Fruit fly (Drosophila melanogaster) whole organism, embryonic: Measurements from ENCODE around the gene CG5938.

ENCODE experiments used
- B-H1 ChIP-seq: fragments of 200-800 bp; sonication (Bioruptor generic); IDR thresholded peaks from 3 replicates; pipeline ENCODE4 v1.3.6; 2022; ENCODE audit warnings: missing biosample characterization, missing genetic modification characterization
- B-H2 ChIP-seq: fragments of 200-800 bp; sonication (Bioruptor generic); optimal IDR thresholded peaks from 2 replicates; lab custom pipeline; 2018; ENCODE audit warnings: missing biosample characterization, mild to moderate bottlenecking, missing genetic modification characterization
- Bdp1 ChIP-seq: fragments of 200-800 bp; sonication (Bioruptor generic); optimal IDR thresholded peaks from 3 replicates; lab custom pipeline; 2016; ENCODE audit warnings: missing biosample characterization, missing genetic modification characterization
- CG10431 ChIP-seq: fragments of 200-800 bp; sonication (Bioruptor generic); optimal IDR thresholded peaks from 3 replicates; lab custom pipeline; 2018; ENCODE audit warnings: missing biosample characterization, mild to moderate bottlenecking, missing genetic modification characterization
- CG10462 ChIP-seq: fragments of 200-800 bp; sonication (Bioruptor generic); optimal IDR thresholded peaks from 2 replicates; lab custom pipeline; 2016; ENCODE audit warnings: missing biosample characterization, missing genetic modification characterization
- CG10543 ChIP-seq: fragments of 200-800 bp; sonication (Bioruptor generic); optimal IDR thresholded peaks from 3 replicates; lab custom pipeline; 2017; ENCODE audit warnings: missing biosample characterization, mild to moderate bottlenecking, missing genetic modification characterization, moderate library complexity
- CG10565 ChIP-seq: fragments of 200-800 bp; sonication (Bioruptor generic); optimal IDR thresholded peaks from 3 replicates; lab custom pipeline; 2016; ENCODE audit warnings: missing biosample characterization, mild to moderate bottlenecking, missing genetic modification characterization
- CG12219 ChIP-seq: fragments of 200-800 bp; sonication (Bioruptor generic); optimal IDR thresholded peaks from 3 replicates; lab custom pipeline; 2018; ENCODE audit warnings: missing biosample characterization, mild to moderate bottlenecking, missing genetic modification characterization
- CG13424 ChIP-seq: fragments of 200-800 bp; sonication (Bioruptor generic); optimal IDR thresholded peaks from 2 replicates; lab custom pipeline; 2019; ENCODE audit warnings: missing biosample characterization, mild to moderate bottlenecking, missing genetic modification characterization, moderate library complexity
- CG16863 ChIP-seq: fragments of 200-800 bp; sonication (Bioruptor generic); optimal IDR thresholded peaks from 3 replicates; lab custom pipeline; 2016; ENCODE audit warnings: missing biosample characterization, missing genetic modification characterization
- CG1792 ChIP-seq: fragments of 200-800 bp; sonication (Bioruptor generic); optimal IDR thresholded peaks from 2 replicates; lab custom pipeline; 2016; ENCODE audit warnings: missing biosample characterization, missing genetic modification characterization
- CG18619 ChIP-seq: fragments of 200-800 bp; sonication (Bioruptor generic); optimal IDR thresholded peaks from 3 replicates; lab custom pipeline; 2017; ENCODE audit warnings: missing biosample characterization, mild to moderate bottlenecking, missing genetic modification characterization
- CG2120 ChIP-seq: fragments of 200-800 bp; sonication (Bioruptor generic); optimal IDR thresholded peaks from 3 replicates; lab custom pipeline; 2016; ENCODE audit warnings: missing biosample characterization, missing genetic modification characterization
- CG2678 ChIP-seq: fragments of 200-800 bp; sonication (Bioruptor generic); optimal IDR thresholded peaks from 3 replicates; lab custom pipeline; 2019; ENCODE audit warnings: missing biosample characterization, mild to moderate bottlenecking, missing genetic modification characterization, moderate library complexity
- CG4424 ChIP-seq: fragments of 200-800 bp; sonication (Bioruptor generic); optimal IDR thresholded peaks from 3 replicates; lab custom pipeline; 2016; ENCODE audit warnings: missing biosample characterization, missing genetic modification characterization
- CG5953 ChIP-seq: fragments of 200-800 bp; sonication (Bioruptor generic); IDR thresholded peaks from 2 replicates; pipeline ENCODE4 v1.3.6; 2022; ENCODE audit warnings: missing biosample characterization, missing genetic modification characterization
- CG6854 ChIP-seq: fragments of 200-800 bp; sonication (Bioruptor generic); optimal IDR thresholded peaks from 3 replicates; lab custom pipeline; 2017; ENCODE audit warnings: missing biosample characterization, mild to moderate bottlenecking, missing genetic modification characterization
- CTCF ChIP-seq: fragments of 200-800 bp; sonication (Bioruptor generic); optimal IDR thresholded peaks from 2 replicates; lab custom pipeline; 2017; ENCODE audit warnings: missing biosample characterization, mild to moderate bottlenecking, missing genetic modification characterization, moderate library complexity
- Camta ChIP-seq: fragments of 200-800 bp; sonication (Bioruptor generic); optimal IDR thresholded peaks from 2 replicates; lab custom pipeline; 2016; ENCODE audit warnings: missing biosample characterization, missing genetic modification characterization
- Chrac-16 ChIP-seq: fragments of 200-800 bp; sonication (Bioruptor generic); optimal IDR thresholded peaks from 3 replicates; lab custom pipeline; 2016; ENCODE audit warnings: missing biosample characterization, missing genetic modification characterization
- Dbx ChIP-seq: fragments of 200-800 bp; sonication (Bioruptor generic); IDR thresholded peaks from 3 replicates; pipeline ENCODE4 v1.3.6; 2022; ENCODE audit warnings: missing biosample characterization, missing genetic modification characterization
- Dip2 ChIP-seq: fragments of 200-800 bp; sonication (Bioruptor generic); IDR thresholded peaks from 2 replicates; pipeline ENCODE4 v1.3.6; 2022; ENCODE audit warnings: missing biosample characterization, missing genetic modification characterization
- Dp ChIP-seq: fragments of 200-800 bp; sonication (Bioruptor generic); optimal IDR thresholded peaks from 2 replicates; lab custom pipeline; 2018; ENCODE audit warnings: missing biosample characterization, mild to moderate bottlenecking, missing genetic modification characterization, moderate library complexity
- GATAe ChIP-seq: fragments of 200-800 bp; sonication (Bioruptor generic); conservative IDR thresholded peaks from 2 replicates; pipeline ENCODE4 v1.3.6; 2022; ENCODE audit warnings: missing biosample characterization, missing genetic modification characterization
- Gug ChIP-seq: fragments of 200-800 bp; sonication (Bioruptor generic); IDR thresholded peaks from 4 replicates; pipeline ENCODE4 v1.3.6; 2022; ENCODE audit warnings: missing biosample characterization, missing genetic modification characterization
- HHEX ChIP-seq: fragments of 200-800 bp; sonication (Bioruptor generic); optimal IDR thresholded peaks from 3 replicates; lab custom pipeline; 2017; ENCODE audit warnings: missing biosample characterization, mild to moderate bottlenecking, missing genetic modification characterization, missing genetic modification reagents
- Hr3 ChIP-seq: fragments of 200-800 bp; sonication (Bioruptor generic); optimal IDR thresholded peaks from 3 replicates; lab custom pipeline; 2016; ENCODE audit warnings: missing biosample characterization, missing genetic modification characterization
- Med ChIP-seq: fragments of 200-800 bp; sonication (Bioruptor generic); peaks from one replicate; lab custom pipeline; 2016; ENCODE audit warnings: missing biosample characterization, missing genetic modification characterization, mild to moderate bottlenecking, inconsistent platforms, moderate library complexity
- Mrtf ChIP-seq: fragments of 200-800 bp; sonication (Bioruptor generic); IDR thresholded peaks from 3 replicates; pipeline ENCODE4 v1.3.6; 2022; ENCODE audit warnings: missing biosample characterization, missing genetic modification characterization
- NFAT ChIP-seq: fragments of 200-800 bp; sonication (Bioruptor generic); IDR thresholded peaks from 2 replicates; pipeline ENCODE4 v1.3.6; 2022; ENCODE audit warnings: missing biosample characterization, missing genetic modification characterization
- Nf-YC ChIP-seq: fragments of 200-800 bp; optimal IDR thresholded peaks from 3 replicates; lab custom pipeline; 2019; ENCODE audit warnings: missing biosample characterization, mild to moderate bottlenecking, missing genetic modification characterization, moderate library complexity
- Oli ChIP-seq: fragments of 200-800 bp; sonication (Bioruptor generic); optimal IDR thresholded peaks from 2 replicates; lab custom pipeline; 2018; ENCODE audit warnings: missing biosample characterization, mild to moderate bottlenecking, missing genetic modification characterization, moderate library complexity
- Sin3A ChIP-seq: fragments of >200 bp; optimal IDR thresholded peaks from 2 replicates; lab custom pipeline; 2018
- al ChIP-seq: fragments of 200-800 bp; sonication (Bioruptor generic); IDR thresholded peaks from 2 replicates; pipeline ENCODE4 v1.3.6; 2022; ENCODE audit warnings: missing biosample characterization, missing genetic modification characterization
- dpn ChIP-seq, 2 experiments: fragments of 200-800 bp; sonication (Bioruptor generic); optimal IDR thresholded peaks; 3 replicates each; lab custom pipeline; 2016; ENCODE audit warnings: missing biosample characterization in 2 of 2, missing genetic modification characterization in 2 of 2
- emc ChIP-seq: fragments of 200-800 bp; sonication (Bioruptor generic); optimal IDR thresholded peaks from 2 replicates; lab custom pipeline; 2016; ENCODE audit warnings: missing biosample characterization, missing genetic modification characterization
- gcm2 ChIP-seq: fragments of 200-800 bp; sonication (Bioruptor generic); optimal IDR thresholded peaks from 2 replicates; lab custom pipeline; 2016; ENCODE audit warnings: missing biosample characterization, missing genetic modification characterization
- hbn ChIP-seq: fragments of 200-800 bp; sonication (Bioruptor generic); IDR thresholded peaks from 2 replicates; pipeline ENCODE4 v1.3.6; 2022; ENCODE audit warnings: missing biosample characterization, missing genetic modification characterization; ENCODE audit not compliant: partially characterized antibody
- nerfin-2 ChIP-seq: fragments of 200-800 bp; sonication (Bioruptor generic); IDR thresholded peaks from 2 replicates; pipeline ENCODE4 v1.3.6; 2022; ENCODE audit warnings: missing biosample characterization, missing genetic modification characterization; ENCODE audit not compliant: partially characterized antibody
- ro ChIP-seq: fragments of 200-800 bp; sonication (Bioruptor generic); IDR thresholded peaks from 2 replicates; pipeline ENCODE4 v1.3.6; 2022; ENCODE audit warnings: missing biosample characterization, missing genetic modification characterization
- schlank ChIP-seq: fragments of 200-800 bp; sonication (Bioruptor generic); optimal IDR thresholded peaks from 2 replicates; lab custom pipeline; 2018; ENCODE audit warnings: missing biosample characterization, mild to moderate bottlenecking, missing genetic modification characterization
- scrt ChIP-seq: fragments of 200-800 bp; sonication (Bioruptor generic); optimal IDR thresholded peaks from 2 replicates; lab custom pipeline; 2018; ENCODE audit warnings: missing biosample characterization, mild to moderate bottlenecking, missing genetic modification characterization, moderate library complexity
- vnd ChIP-seq: fragments of 200-800 bp; sonication (Bioruptor generic); IDR thresholded peaks from 3 replicates; pipeline ENCODE4 v1.3.6; 2022; ENCODE audit warnings: missing biosample characterization, missing genetic modification characterization; ENCODE audit not compliant: partially characterized antibody
- wor ChIP-seq: fragments of 200-800 bp; sonication (Bioruptor generic); IDR thresholded peaks from 2 replicates; pipeline ENCODE4 v1.3.6; 2022; ENCODE audit warnings: missing biosample characterization, missing genetic modification characterization
- zen ChIP-seq: fragments of 200-800 bp; sonication (Bioruptor generic); optimal IDR thresholded peaks from 3 replicates; lab custom pipeline; 2018; ENCODE audit warnings: missing biosample characterization, mild to moderate bottlenecking, missing genetic modification characterization, moderate library complexity

The CG5938 gene

dm6 chr3R:27274533-27275447, at the start of gene CG5938 (continued):
- TF ChIP-seq nerfin-2 (GFP tag; lab: Robert Waterston, UW) (no peak), Chrac-16 (no peak), CG13424 (tag; lab: Kevin White, UChicago) (peak; percentile 52), Dbx (GFP tag; lab: Robert Waterston, UW) (0 out of 3 replicates have a peak, but pooled peaks have one; percentile 27), B-H1 (no peak), al (GFP tag; lab: Robert Waterston, UW) (no peak), Nf-YC (peak; percentile 23), Mrtf (no peak), CG10431 (GFP tag; lab: Kevin White, UChicago) (peak; percentile 57), emc (GFP tag; lab: Kevin White, UChicago) (no peak), CG10543 (GFP tag; lab: Kevin White, UChicago) (no peak), B-H2 (peak; percentile 46), NFAT (GFP tag; lab: Robert Waterston, UW) (no peak), CG1792 (GFP tag; lab: Kevin White, UChicago) (no peak), CG2120 (GFP tag; lab: Kevin White, UChicago) (peak; percentile 20), Dip2 (no peak), Oli (tag; lab: Kevin White, UChicago) (no peak), CG16863 (no peak), CG10462 (GFP tag; lab: Kevin White, UChicago) (no peak), schlank (tag; lab: Kevin White, UChicago) (no peak), Dp (peak; percentile 66), dpn (GFP tag; optimal IDR thresholded peaks at IDR 0.05; lab: Kevin White, UChicago) (peak in 1 of 2 experiments; percentile 42), vnd (GFP tag; lab: Robert Waterston, UW) (no peak), Bdp1 (GFP tag; lab: Kevin White, UChicago) (no peak), Hr3 (GFP tag; lab: Kevin White, UChicago) (peak; percentile 24), scrt (GFP tag; lab: Kevin White, UChicago) (peak; percentile 13), Camta (GFP tag; lab: Kevin White, UChicago) (no peak), Med (peak; percentile 78), CG18619 (GFP tag; lab: Kevin White, UChicago) (no peak), HHEX (GFP tag; lab: Kevin White, UChicago) (peak; percentile 0), CG6854 (GFP tag; lab: Kevin White, UChicago) (no peak), GATAe (GFP tag; lab: Robert Waterston, UW) (no peak), ro (GFP tag; lab: Robert Waterston, UW) (no peak), CG12219 (GFP tag; lab: Kevin White, UChicago) (no peak), gcm2 (GFP tag; lab: Kevin White, UChicago) (no peak), Gug (GFP tag; lab: Robert Waterston, UW) (0 out of 4 replicates have a peak, but pooled peaks have one; percentile 9), CG10565 (GFP tag; lab: Kevin White, UChicago) (no peak), wor (GFP tag; lab: Robert Waterston, UW) (no peak), CG5953 (GFP tag; lab: Robert Waterston, UW) (no peak), hbn (GFP tag; lab: Robert Waterston, UW) (no peak), Sin3A (lab: Kevin White, UChicago) (no peak), CG2678 (tag; lab: Kevin White, UChicago) (peak; percentile 46), CTCF (peak; percentile 69), CG4424 (peak; percentile 38), zen (peak; percentile 34)
